Worm (Caenorhabditis elegans) whole organism, mixed stage, embryonic: ENCODE measurements around the gene sre-51.

Experiments
- nhr-76 ChIP-seq: sonication (generic microtip); optimal IDR thresholded peaks from 2 replicates; lab custom pipeline; 2017; ENCODE audit warnings: missing biosample characterization, missing genetic modification characterization
- snpc-4 ChIP-seq: fragments of 150-350 bp; optimal IDR thresholded peaks from 2 replicates; lab custom pipeline; 2014; ENCODE audit warnings: missing biosample characterization, missing genetic modification characterization
- unc-62 ChIP-seq: fragments of 150-350 bp; optimal IDR thresholded peaks from 2 replicates; lab custom pipeline; 2014; ENCODE audit warnings: missing biosample characterization, missing genetic modification reagents, missing genetic modification characterization

ce11 chrII:12332624-12333023 is 21.0 kb downstream of the sre-51 start, which contains the start of gene sre-54:
- TF ChIP-seq unc-62 (GFP tag; lab: Kevin White, UChicago), result no peak
- no peak for TF ChIP-seq snpc-4 (tag; lab: Kevin White, UChicago)
- no peak for TF ChIP-seq nhr-76 (tag; lab: Kevin White, UChicago)
